Worm (Caenorhabditis elegans) whole organism, L1 larva: ENCODE measurements around the gene F54D10.7.
A peak's percentile ranks its signal among the peaks of the same experiment; 100 is the strongest.
"Not testable (repeated sequence)": the region's sequence is repeated elsewhere in the genome, so short reads cannot be mapped to it uniquely, and the experiment has no call there.

ENCODE experiments used
- ama-1 ChIP-seq: fragments of 150-350 bp; optimal IDR thresholded peaks from 2 replicates; lab custom pipeline; 2014
- blmp-1 ChIP-seq: fragments of 150-350 bp; optimal IDR thresholded peaks from 2 replicates; lab custom pipeline; 2014; ENCODE audit warnings: missing biosample characterization, missing genetic modification characterization
- elt-2 ChIP-seq: sonication (generic microtip); optimal IDR thresholded peaks from 2 replicates; lab custom pipeline; 2016; ENCODE audit warnings: missing genetic modification characterization, mild to moderate bottlenecking, inconsistent platforms, missing compliant biosample characterization, missing genetic modification reagents
- lin-15B ChIP-seq: fragments of 150-350 bp; sonication (generic microtip); optimal IDR thresholded peaks from 3 replicates; lab custom pipeline; 2014; ENCODE audit warnings: missing biosample characterization, missing genetic modification characterization
- lsy-2 ChIP-seq, 2 experiments: fragments of 150-350 bp; optimal IDR thresholded peaks; 2 replicates each; lab custom pipeline; 2014; ENCODE audit warnings: missing biosample characterization in 2 of 2, missing genetic modification characterization in 2 of 2
- sptf-1 ChIP-seq: fragments of 150-350 bp; optimal IDR thresholded peaks from 2 replicates; lab custom pipeline; 2014; ENCODE audit warnings: missing biosample characterization, missing genetic modification characterization
- unc-86 ChIP-seq: sonication (generic microtip); optimal IDR thresholded peaks from 2 replicates; lab custom pipeline; 2016; ENCODE audit warnings: missing genetic modification characterization, missing compliant biosample characterization
- vab-15 ChIP-seq: sonication (generic microtip); optimal IDR thresholded peaks from 2 replicates; lab custom pipeline; 2017; ENCODE audit warnings: missing genotype, mild to moderate bottlenecking, missing genetic modification characterization, missing compliant biosample characterization
- ztf-11 ChIP-seq, 2 experiments: sonication (generic microtip); optimal IDR thresholded peaks; 2 replicates each; lab custom pipeline; 2016 to 2017; ENCODE audit warnings: missing genetic modification characterization in 2 of 2, missing biosample characterization in 1 of 2, missing compliant biosample characterization in 1 of 2

- TF ChIP-seq ztf-11 (tag; optimal IDR thresholded peaks at IDR 0.05; lab: Kevin White, UChicago); elt-2; ama-1 (lab: Kevin White, UChicago); vab-15 (tag; lab: Kevin White, UChicago); sptf-1; lin-15B; blmp-1: not testable (repeated sequence)
- TF ChIP-seq lsy-2 (tag; optimal IDR thresholded peaks at IDR 0.05; lab: Kevin White, UChicago), result peak; percentile 30 to 46
- TF ChIP-seq unc-86 (tag; lab: Kevin White, UChicago), result peak; percentile 23
These were observed 4.7 kb downstream of the F54D10.7 start, which contains the start of gene fbxa-24 for ce11 chrII:3816251-3816849.
